Fruit fly (Drosophila melanogaster) ovary, adult (tissue): Measurements from ENCODE around the gene Rlb1.

Source experiments
- CG17801 ChIP-seq: fragments of 200-800 bp; optimal IDR thresholded peaks from 2 replicates; lab custom pipeline; 2019; ENCODE audit warnings: missing biosample characterization, mild to moderate bottlenecking, missing genetic modification characterization, moderate library complexity; ENCODE audit not compliant: partially characterized antibody

The Rlb1 gene

DNA sequence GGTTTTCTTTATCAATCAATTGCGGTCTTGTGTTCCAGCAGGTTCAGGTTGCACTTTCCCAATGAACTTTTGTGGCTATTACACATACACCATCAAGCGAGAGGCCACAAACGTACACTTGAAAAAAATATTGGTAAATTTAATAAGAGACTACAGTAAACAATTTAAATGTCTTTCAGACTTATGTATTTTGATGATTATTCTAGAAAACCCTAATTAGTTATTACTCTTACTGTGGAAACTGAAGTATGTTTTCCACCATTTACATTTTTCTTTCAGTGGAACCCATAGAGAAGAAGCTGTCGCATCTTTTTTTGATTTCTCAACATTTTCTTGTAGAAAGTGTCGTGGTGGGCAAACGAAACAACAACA lies 21.0 kb downstream of the Rlb1 start:
- peak; percentile 72 for TF ChIP-seq CG17801 (GFP tag; lab: Kevin White, UChicago)

dm6 chr3R:9534595-9535217 lies 21.6 kb downstream of the Rlb1 start:
- no peak for TF ChIP-seq CG17801 (GFP tag; lab: Kevin White, UChicago)

- TF ChIP-seq CG17801 (GFP tag; lab: Kevin White, UChicago) = no peak
Measured at dm6 chr3R:9543495-9544180, 30.5 kb downstream of the Rlb1 start.

DNA sequence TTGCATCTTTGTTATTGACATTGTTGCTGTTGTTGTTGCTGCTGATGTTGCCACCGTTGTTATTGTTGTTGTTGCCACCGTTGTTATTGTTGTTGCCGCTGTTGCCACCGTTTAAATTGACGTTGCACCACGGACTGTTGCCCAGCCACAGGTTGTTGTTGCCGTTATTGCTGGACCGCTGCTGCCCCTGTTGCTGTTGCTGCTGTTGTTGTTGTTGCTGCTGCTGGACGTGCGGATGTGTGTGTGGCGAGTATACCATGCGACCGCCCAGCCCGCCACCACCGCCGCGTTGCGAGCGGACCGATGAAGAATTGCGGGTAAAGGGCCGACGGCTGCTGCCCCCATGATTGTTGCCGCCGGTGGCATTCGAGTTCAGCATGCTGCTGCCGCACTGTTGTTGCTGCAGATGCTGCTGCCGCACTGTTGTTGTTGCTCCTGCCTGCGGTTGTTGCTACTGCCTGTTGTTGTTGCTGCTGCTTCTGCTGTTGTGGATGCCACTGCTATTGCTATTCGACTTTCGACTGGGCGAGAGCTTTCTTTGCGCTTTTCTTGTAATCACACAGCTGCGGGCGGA lies 33.8 kb downstream of the Rlb1 start:
- TF ChIP-seq CG17801 (GFP tag; lab: Kevin White, UChicago) = no peak

DNA sequence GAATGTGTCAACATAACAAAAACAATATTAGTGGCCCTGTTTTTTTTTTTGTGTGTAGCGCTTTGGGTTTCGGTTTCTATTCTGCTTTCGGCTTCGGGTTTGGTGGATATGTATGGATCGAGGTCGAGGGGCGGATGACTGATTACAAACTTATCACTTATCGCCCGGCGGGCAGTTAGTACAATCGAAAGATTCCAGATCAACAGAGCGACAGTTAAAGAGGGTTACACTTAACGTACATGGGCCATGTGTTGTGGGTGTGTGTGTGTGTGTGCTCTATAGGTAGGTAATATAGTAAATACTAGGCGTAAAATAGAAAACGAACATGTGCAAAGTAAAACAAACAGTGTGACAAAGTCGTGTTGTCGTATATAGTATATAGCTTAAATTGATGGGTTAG lies 35.6 kb downstream of the Rlb1 start:
- no peak for TF ChIP-seq CG17801 (GFP tag; lab: Kevin White, UChicago)

DNA sequence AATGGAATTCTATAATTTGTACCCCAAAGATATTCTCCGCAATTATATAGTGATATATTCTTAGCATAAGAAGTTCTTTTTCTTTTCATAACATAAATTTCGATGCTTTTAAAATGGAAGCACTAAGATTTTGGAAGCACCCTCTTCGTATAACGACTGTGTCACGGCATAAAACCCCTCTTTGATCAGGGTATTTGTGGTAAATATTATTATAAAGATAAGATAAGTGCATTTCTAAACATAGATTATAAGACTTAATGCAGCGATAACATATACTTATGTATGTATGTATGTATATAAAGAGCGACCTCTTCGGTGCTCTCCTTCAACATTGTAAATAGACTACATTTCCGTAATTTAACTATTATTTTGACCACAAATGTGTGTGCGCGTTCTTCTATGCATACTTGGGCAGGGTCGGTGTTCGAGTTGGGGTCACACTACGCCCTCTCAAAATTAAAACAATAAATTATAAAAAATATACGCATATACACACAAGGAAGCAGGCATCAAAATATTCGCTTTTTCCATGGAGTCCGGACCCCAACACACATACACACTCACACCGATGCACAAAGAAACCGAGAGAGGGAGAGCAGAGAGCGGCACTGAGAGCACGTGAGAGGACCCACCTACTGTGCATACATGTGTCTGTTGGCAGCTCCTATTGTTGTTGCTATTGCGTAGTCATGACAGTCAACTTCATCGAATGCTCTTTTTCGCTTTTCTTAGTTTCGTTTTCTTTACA lies 37.3 kb downstream of the Rlb1 start:
- no peak for TF ChIP-seq CG17801 (GFP tag; lab: Kevin White, UChicago)

dm6 chr3R:9551013-9551658 lies 38.0 kb downstream of the Rlb1 start:
- TF ChIP-seq CG17801 (GFP tag; lab: Kevin White, UChicago) = peak; percentile 43

DNA sequence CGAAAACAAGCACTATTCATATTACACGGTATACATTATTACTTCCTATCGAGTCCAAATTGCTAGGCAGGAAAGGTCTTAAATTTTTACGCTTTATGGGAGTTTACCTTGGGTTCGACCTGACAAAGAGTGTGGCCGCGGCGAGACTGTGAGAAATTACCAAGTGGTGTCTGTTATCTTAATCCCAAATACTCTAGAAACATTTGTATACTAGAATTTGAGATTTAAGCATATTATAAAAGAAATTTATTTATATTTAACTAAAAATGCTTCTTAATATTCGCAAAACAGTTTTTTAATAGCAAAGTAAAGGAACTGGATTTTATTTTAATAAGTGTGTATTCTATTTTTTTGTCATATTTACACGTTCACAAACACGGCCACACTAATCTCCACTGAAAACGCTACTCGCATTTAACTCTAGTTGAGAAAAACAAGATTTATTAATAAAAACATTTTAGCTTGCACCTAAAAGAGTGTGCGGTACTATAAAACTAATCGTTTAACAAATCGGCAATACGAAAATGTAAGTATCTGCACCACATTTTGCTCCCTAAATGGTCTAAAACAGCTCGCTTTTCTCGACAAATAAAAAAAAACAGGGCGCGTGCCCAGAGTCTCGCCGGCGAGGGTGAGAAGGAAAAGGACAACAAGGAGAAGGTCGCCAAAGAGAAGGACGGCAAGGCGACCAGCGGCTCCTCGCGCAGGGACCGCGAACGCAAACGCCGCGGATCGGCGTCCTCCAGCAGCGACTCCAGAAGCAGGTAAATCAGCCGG lies 38.7 kb downstream of the Rlb1 start, which contains the start of the genes mura and RnpS1:
Gene mura, minus strand, starts transcription at position 148 of the 777 bp plus-strand sequence.
Gene RnpS1, plus strand, starts transcription at position 376 of the 777 bp plus-strand sequence.
- no peak for TF ChIP-seq CG17801 (GFP tag; lab: Kevin White, UChicago)

dm6 chr3R:9555334-9555974 lies 42.3 kb downstream of the Rlb1 start, which contains the start of the genes CG9386 and BckdhA:
CG9386 (minus strand) TSS chr3R:9555408.
BckdhA (plus strand) TSS chr3R:9555785.
- no peak for TF ChIP-seq CG17801 (GFP tag; lab: Kevin White, UChicago)

DNA sequence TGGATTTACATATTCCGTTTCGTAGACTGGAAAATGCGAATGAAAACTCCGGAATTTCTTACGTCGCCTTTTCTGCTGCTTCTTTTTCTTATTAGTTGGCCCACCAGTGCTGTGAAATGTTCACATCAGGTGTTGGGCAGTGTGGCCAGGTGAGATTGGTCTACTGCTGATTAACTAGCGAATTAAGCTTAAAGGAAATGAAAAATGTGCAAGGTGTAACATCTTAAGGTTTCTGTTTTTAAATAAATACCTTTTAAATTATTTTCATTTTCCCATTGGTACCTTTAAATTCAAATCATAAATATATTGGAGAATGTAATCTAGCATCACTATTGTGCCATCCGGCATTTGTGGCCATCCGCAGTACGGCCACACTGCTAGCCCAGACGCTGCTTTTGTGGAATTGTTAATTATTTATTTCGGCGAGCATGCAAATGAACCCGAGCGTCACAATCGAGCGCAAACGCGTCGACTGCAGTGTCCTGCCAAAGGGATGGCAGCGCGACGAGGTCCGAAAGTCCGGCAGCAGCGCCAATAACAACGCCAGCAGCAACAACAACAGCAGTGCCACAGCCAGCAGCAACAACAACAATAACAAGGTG lies 46.4 kb downstream of the Rlb1 start, which contains the start of the genes AP-1mu and MBD-like:
Gene AP-1mu, minus strand, starts transcription at position 113 of the 602 bp plus-strand sequence.
Gene MBD-like, plus strand, starts transcription at position 348 of the 602 bp plus-strand sequence.
- TF ChIP-seq CG17801 (GFP tag; lab: Kevin White, UChicago) = peak; percentile 72

DNA sequence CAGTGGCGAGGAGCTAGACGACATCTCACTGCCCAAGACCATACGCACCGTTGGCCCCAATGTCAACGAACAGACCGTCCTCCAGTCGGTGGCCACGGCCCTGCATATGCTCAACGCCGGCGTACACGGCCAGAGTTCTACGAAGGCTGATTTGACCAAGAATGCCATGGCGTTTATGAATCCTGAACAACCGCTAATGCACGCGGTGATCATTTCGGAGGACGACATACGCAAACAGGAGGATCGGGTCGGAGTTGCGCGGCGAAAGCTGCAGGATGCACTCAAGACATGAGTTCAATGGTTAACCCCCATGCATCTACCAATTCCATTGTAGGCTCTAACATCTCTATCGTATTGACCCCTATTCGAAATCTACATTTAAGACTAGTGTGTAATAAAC lies 48.0 kb downstream of the Rlb1 start:
- no peak for TF ChIP-seq CG17801 (GFP tag; lab: Kevin White, UChicago)

- TF ChIP-seq CG17801 (GFP tag; lab: Kevin White, UChicago) = peak; percentile 15
Measured at dm6 chr3R:9563240-9563992, 50.3 kb downstream of the Rlb1 start, which contains the start of the genes CG9393 and Vps45. CG9393 (minus strand) TSS chr3R:9563673. Vps45 (plus strand) TSS chr3R:9563924.
